Fruit fly (Drosophila melanogaster) whole organism, embryonic: ENCODE measurements around the gene pyx.

ENCODE experiments used
- BEAF-32 ChIP-seq: fragments of 200-800 bp; sonication (Bioruptor generic); optimal IDR thresholded peaks from 3 replicates; lab custom pipeline; 2017; ENCODE audit warnings: missing biosample characterization, missing genetic modification characterization, mild to moderate bottlenecking, moderate library complexity, missing genetic modification reagents
- CG12659 ChIP-seq: fragments of 200-800 bp; sonication (Bioruptor generic); optimal IDR thresholded peaks from 3 replicates; lab custom pipeline; 2017; ENCODE audit warnings: mild to moderate bottlenecking, missing biosample characterization, missing genetic modification reagents, missing genetic modification characterization
- CG13287 ChIP-seq: fragments of 200-800 bp; sonication (Bioruptor generic); IDR thresholded peaks from 2 replicates; pipeline ENCODE4 v1.3.6; 2022; ENCODE audit warnings: missing biosample characterization, missing genetic modification characterization; ENCODE audit not compliant: partially characterized antibody
- CG13424 ChIP-seq: fragments of 200-800 bp; sonication (Bioruptor generic); optimal IDR thresholded peaks from 2 replicates; lab custom pipeline; 2019; ENCODE audit warnings: missing biosample characterization, mild to moderate bottlenecking, missing genetic modification characterization, moderate library complexity
- CG14710 ChIP-seq: fragments of 200-800 bp; sonication (Bioruptor generic); optimal IDR thresholded peaks from 3 replicates; lab custom pipeline; 2019; ENCODE audit warnings: missing biosample characterization, mild to moderate bottlenecking, missing genetic modification characterization, moderate library complexity
- CG15514 ChIP-seq: fragments of 200-800 bp; sonication (Bioruptor generic); optimal IDR thresholded peaks from 3 replicates; lab custom pipeline; 2017; ENCODE audit warnings: missing biosample characterization, missing genetic modification characterization, mild to moderate bottlenecking, moderate library complexity, missing genetic modification reagents
- CG17328 ChIP-seq: fragments of 200-800 bp; sonication (Bioruptor generic); IDR thresholded peaks from 2 replicates; pipeline ENCODE4 v1.3.6; 2022; ENCODE audit warnings: missing biosample characterization, missing genetic modification characterization
- CG18011 ChIP-seq: fragments of 200-800 bp; sonication (Bioruptor generic); optimal IDR thresholded peaks from 2 replicates; lab custom pipeline; 2017; ENCODE audit warnings: missing biosample characterization, missing genetic modification characterization, mild to moderate bottlenecking, moderate library complexity, missing genotype
- CG3281 ChIP-seq: fragments of 200-800 bp; sonication (Bioruptor generic); optimal IDR thresholded peaks from 3 replicates; lab custom pipeline; 2017; ENCODE audit warnings: missing biosample characterization, mild to moderate bottlenecking, missing genetic modification characterization
- CG34376 ChIP-seq: fragments of 200-800 bp; sonication (Bioruptor generic); optimal IDR thresholded peaks from 2 replicates; lab custom pipeline; 2018; ENCODE audit warnings: missing biosample characterization, mild to moderate bottlenecking, missing genetic modification characterization
- CG3995 ChIP-seq: fragments of 200-800 bp; sonication (Bioruptor generic); optimal IDR thresholded peaks from 3 replicates; lab custom pipeline; 2016; ENCODE audit warnings: missing biosample characterization, missing genetic modification characterization
- CG4424 ChIP-seq: fragments of 200-800 bp; sonication (Bioruptor generic); optimal IDR thresholded peaks from 3 replicates; lab custom pipeline; 2016; ENCODE audit warnings: missing biosample characterization, missing genetic modification characterization
- CG4617 ChIP-seq: fragments of 200-800 bp; sonication (Bioruptor generic); optimal IDR thresholded peaks from 3 replicates; lab custom pipeline; 2016; ENCODE audit warnings: missing biosample characterization, missing genetic modification characterization, borderline replicate concordance
- CG6254 ChIP-seq: fragments of 200-800 bp; sonication (Bioruptor generic); optimal IDR thresholded peaks from 3 replicates; lab custom pipeline; 2017; ENCODE audit warnings: mild to moderate bottlenecking, missing biosample characterization, missing genetic modification reagents, missing genetic modification characterization
- CG6813 ChIP-seq: fragments of 200-800 bp; sonication (Bioruptor generic); optimal IDR thresholded peaks from 2 replicates; lab custom pipeline; 2017; ENCODE audit warnings: missing biosample characterization, missing genetic modification characterization, mild to moderate bottlenecking, moderate library complexity, missing genetic modification reagents
- CG7556 ChIP-seq: fragments of 200-800 bp; sonication (Bioruptor generic); optimal IDR thresholded peaks from 2 replicates; lab custom pipeline; 2017; ENCODE audit warnings: missing biosample characterization, mild to moderate bottlenecking, missing genetic modification characterization
- CG8089 ChIP-seq: fragments of 200-800 bp; sonication (Bioruptor generic); optimal IDR thresholded peaks from 3 replicates; lab custom pipeline; 2016; ENCODE audit warnings: missing biosample characterization, missing genetic modification characterization
- CG9797 ChIP-seq: fragments of 200-800 bp; sonication (Bioruptor generic); optimal IDR thresholded peaks from 3 replicates; lab custom pipeline; 2018; ENCODE audit warnings: missing biosample characterization, mild to moderate bottlenecking, missing genetic modification characterization
- CHES-1-like ChIP-seq: fragments of 200-800 bp; sonication (Bioruptor generic); optimal IDR thresholded peaks from 2 replicates; lab custom pipeline; 2016; ENCODE audit warnings: missing biosample characterization, missing genetic modification characterization
- CrebB ChIP-seq: fragments of 200-800 bp; sonication (Bioruptor generic); optimal IDR thresholded peaks from 3 replicates; lab custom pipeline; 2018; ENCODE audit warnings: missing biosample characterization, mild to moderate bottlenecking, missing genetic modification characterization
- Dll ChIP-seq: fragments of 200-800 bp; sonication (Bioruptor generic); IDR thresholded peaks from 4 replicates; pipeline ENCODE4 v1.3.6; 2022; ENCODE audit warnings: missing biosample characterization, missing genetic modification characterization; ENCODE audit not compliant: partially characterized antibody
- Dp ChIP-seq: fragments of 200-800 bp; sonication (Bioruptor generic); optimal IDR thresholded peaks from 2 replicates; lab custom pipeline; 2018; ENCODE audit warnings: missing biosample characterization, mild to moderate bottlenecking, missing genetic modification characterization, moderate library complexity
- Eip74EF ChIP-seq, 2 experiments: fragments of 200-800 bp in 1 of 2; fragments of >200 bp in 1 of 2; sonication (Bioruptor generic) in 1 of 2; optimal IDR thresholded peaks; 2 replicates each; lab custom pipeline; 2017 to 2019; ENCODE audit warnings: missing biosample characterization in 2 of 2, missing genetic modification characterization in 2 of 2, mild to moderate bottlenecking in 1 of 2, moderate library complexity in 1 of 2
- Fer1 ChIP-seq: fragments of 200-800 bp; sonication (Bioruptor generic); optimal IDR thresholded peaks from 2 replicates; lab custom pipeline; 2017; ENCODE audit warnings: missing biosample characterization, mild to moderate bottlenecking, missing genetic modification characterization
- HmgD ChIP-seq: fragments of 200-800 bp; sonication (Bioruptor generic); optimal IDR thresholded peaks from 3 replicates; lab custom pipeline; 2016; ENCODE audit warnings: missing biosample characterization, missing genetic modification characterization
- HmgZ ChIP-seq: fragments of 200-800 bp; sonication (Bioruptor generic); optimal IDR thresholded peaks from 2 replicates; lab custom pipeline; 2018; ENCODE audit warnings: missing biosample characterization, mild to moderate bottlenecking, missing genetic modification characterization
- Hmr ChIP-seq: fragments of 200-800 bp; sonication (Bioruptor generic); optimal IDR thresholded peaks from 3 replicates; lab custom pipeline; 2017; ENCODE audit warnings: mild to moderate bottlenecking, missing biosample characterization, missing genetic modification reagents, missing genetic modification characterization
- MBD-R2 ChIP-seq: fragments of 200-800 bp; sonication (Bioruptor generic); IDR thresholded peaks from 2 replicates; pipeline ENCODE4 v1.3.6; 2022; ENCODE audit warnings: missing biosample characterization, missing genetic modification characterization
- MESR4 ChIP-seq: fragments of 200-800 bp; sonication (Bioruptor generic); optimal IDR thresholded peaks from 2 replicates; lab custom pipeline; 2018; ENCODE audit warnings: missing biosample characterization, mild to moderate bottlenecking, missing genetic modification characterization, moderate library complexity
- NK7.1 ChIP-seq: fragments of 200-800 bp; sonication (Bioruptor generic); optimal IDR thresholded peaks from 3 replicates; lab custom pipeline; 2016; ENCODE audit warnings: missing biosample characterization, missing genetic modification characterization
- Nf-YC ChIP-seq: fragments of 200-800 bp; optimal IDR thresholded peaks from 3 replicates; lab custom pipeline; 2019; ENCODE audit warnings: missing biosample characterization, mild to moderate bottlenecking, missing genetic modification characterization, moderate library complexity
- PHDP ChIP-seq: fragments of 200-800 bp; sonication (Bioruptor generic); optimal IDR thresholded peaks from 3 replicates; lab custom pipeline; 2018; ENCODE audit warnings: missing biosample characterization, mild to moderate bottlenecking, missing genetic modification characterization, moderate library complexity
- Spps ChIP-seq: fragments of 200-800 bp; sonication (Bioruptor generic); optimal IDR thresholded peaks from 2 replicates; lab custom pipeline; 2018; ENCODE audit warnings: missing biosample characterization, mild to moderate bottlenecking, missing genetic modification characterization
- Stat92E ChIP-seq, 3 experiments: fragments of >200 bp in 2 of 3; fragments of 200-800 bp in 1 of 3; sonication (Bioruptor generic) in 1 of 3; optimal IDR thresholded peaks; 2 replicates each; lab custom pipeline; 2017 to 2019; ENCODE audit warnings: missing biosample characterization in 3 of 3, missing genetic modification characterization in 3 of 3, mild to moderate bottlenecking in 1 of 3, moderate library complexity in 1 of 3
- chinmo ChIP-seq: fragments of 200-800 bp; sonication (Bioruptor generic); IDR thresholded peaks from 4 replicates; pipeline ENCODE4 v1.3.6; 2022; ENCODE audit warnings: missing biosample characterization, missing genetic modification characterization; ENCODE audit not compliant: partially characterized antibody
- fu2 ChIP-seq: fragments of 200-800 bp; sonication (Bioruptor generic); optimal IDR thresholded peaks from 2 replicates; lab custom pipeline; 2016; ENCODE audit warnings: missing biosample characterization, missing genetic modification characterization
- hkb ChIP-seq, 2 experiments: fragments of 200-800 bp in 1 of 2; fragments of >200 bp in 1 of 2; sonication (Bioruptor generic) in 1 of 2; IDR thresholded peaks in 1 of 2; optimal IDR thresholded peaks in 1 of 2; 2 replicates each; pipeline versions ENCODE4 v1.3.6 to Lab custom; 2017 to 2022; ENCODE audit warnings: missing biosample characterization in 1 of 2, missing genetic modification characterization in 1 of 2
- lola ChIP-seq, 3 experiments: fragments of >200 bp in 2 of 3; fragments of 200-800 bp in 1 of 3; sonication (Bioruptor generic) in 1 of 3; optimal IDR thresholded peaks; 2 replicates each; lab custom pipeline; 2017 to 2019; ENCODE audit warnings: missing biosample characterization in 3 of 3, missing genetic modification characterization in 3 of 3, mild to moderate bottlenecking in 1 of 3, moderate library complexity in 1 of 3
- maf-S ChIP-seq: fragments of 200-800 bp; sonication (Bioruptor generic); optimal IDR thresholded peaks from 2 replicates; lab custom pipeline; 2016; ENCODE audit warnings: missing biosample characterization, missing genetic modification characterization
- phol ChIP-seq: fragments of 200-800 bp; sonication (Bioruptor generic); optimal IDR thresholded peaks from 3 replicates; lab custom pipeline; 2018; ENCODE audit warnings: missing biosample characterization, mild to moderate bottlenecking, missing genetic modification characterization, moderate library complexity
- pzg ChIP-seq: fragments of 200-800 bp; sonication (Bioruptor generic); optimal IDR thresholded peaks from 3 replicates; lab custom pipeline; 2018; ENCODE audit warnings: missing biosample characterization, mild to moderate bottlenecking, missing genetic modification characterization, moderate library complexity
- rib ChIP-seq: fragments of 200-800 bp; sonication (Bioruptor generic); IDR thresholded peaks from 2 replicates; pipeline ENCODE4 v1.3.6; 2022; ENCODE audit warnings: missing biosample characterization, missing genetic modification characterization
- sd ChIP-seq: fragments of 200-800 bp; sonication (Bioruptor generic); optimal IDR thresholded peaks from 3 replicates; lab custom pipeline; 2018; ENCODE audit warnings: missing biosample characterization, mild to moderate bottlenecking, missing genetic modification characterization, moderate library complexity
- sens ChIP-seq: fragments of 200-800 bp; sonication (Bioruptor generic); peaks from one replicate; lab custom pipeline; 2016; ENCODE audit warnings: missing biosample characterization, missing genetic modification characterization
- stwl ChIP-seq: fragments of 200-800 bp; sonication (Bioruptor generic); optimal IDR thresholded peaks from 3 replicates; lab custom pipeline; 2018; ENCODE audit warnings: missing biosample characterization, mild to moderate bottlenecking, missing genetic modification characterization, moderate library complexity
- trem ChIP-seq: fragments of 200-800 bp; optimal IDR thresholded peaks from 3 replicates; lab custom pipeline; 2019; ENCODE audit warnings: missing biosample characterization, mild to moderate bottlenecking, missing genetic modification characterization, moderate library complexity
- vvl ChIP-seq: fragments of 200-800 bp; sonication (Bioruptor generic); IDR thresholded peaks from 2 replicates; pipeline ENCODE4 v1.3.6; 2022; ENCODE audit warnings: missing biosample characterization, missing genetic modification characterization

The pyx gene

dm6 chr3L:175949-176348, 46.9 kb downstream of the pyx start, which contains the start of gene CG7049:
TSS of gene CG7049 (minus strand) at chr3L:176228.
- TF ChIP-seq CG6813 (GFP tag; lab: Kevin White, UChicago) (no peak), chinmo (0 out of 4 replicates have a peak, but pooled peaks have one; percentile 35), CG8089 (GFP tag; lab: Kevin White, UChicago) (no peak), NK7.1 (GFP tag; lab: Kevin White, UChicago) (no peak), Dll (GFP tag; lab: Robert Waterston, UW) (peak; percentile 47; the same call in 2 of the 4 replicates), CG18011 (GFP tag; lab: Kevin White, UChicago) (peak; percentile 25), CG34376 (GFP tag; lab: Kevin White, UChicago) (no peak), rib (GFP tag; lab: Robert Waterston, UW) (no peak), Spps (peak; percentile 2), vvl (GFP tag; lab: Robert Waterston, UW) (peak; percentile 33; the same call in 1 of the 2 replicates), Stat92E (GFP tag; optimal IDR thresholded peaks at IDR 0.05; lab: Kevin White, UChicago) (peak in 1 of 3 experiments; percentile 18), CG15514 (GFP tag; lab: Kevin White, UChicago) (peak; percentile 22), CG14710 (tag; lab: Kevin White, UChicago) (peak; percentile 29), sens (GFP tag; lab: Kevin White, UChicago) (peak; percentile 57), Hmr (GFP tag; lab: Kevin White, UChicago) (peak; percentile 10), CG13424 (tag; lab: Kevin White, UChicago) (no peak), Dp (peak; percentile 31), CG3995 (GFP tag; lab: Kevin White, UChicago) (peak; percentile 79), hkb (optimal IDR thresholded peaks at IDR 0.05; lab: Kevin White, UChicago) (no peak), hkb (GFP tag; IDR thresholded peaks at IDR 0.05; lab: Robert Waterston, UW) (peak; percentile 42; the same call in 1 of the 2 replicates), CG13287 (GFP tag; lab: Robert Waterston, UW) (peak; percentile 59), Eip74EF (GFP tag; optimal IDR thresholded peaks at IDR 0.05; lab: Kevin White, UChicago) (peak in 1 of 2 experiments; percentile 81), CG12659 (GFP tag; lab: Kevin White, UChicago) (peak; percentile 35), HmgD (no peak), HmgZ (tag; lab: Kevin White, UChicago) (peak; percentile 18), BEAF-32 (GFP tag; lab: Kevin White, UChicago) (peak; percentile 9), sd (tag; lab: Kevin White, UChicago) (peak; percentile 80), Nf-YC (tag; lab: Kevin White, UChicago) (no peak), CG4424 (GFP tag; lab: Kevin White, UChicago) (peak; percentile 5), CG9797 (peak; percentile 57), MBD-R2 (GFP tag; lab: Robert Waterston, UW) (peak; percentile 78), MESR4 (GFP tag; lab: Kevin White, UChicago) (peak; percentile 63), CrebB (tag; lab: Kevin White, UChicago) (peak; percentile 33), CG17328 (no peak), stwl (tag; lab: Kevin White, UChicago) (peak; percentile 29), Fer1 (peak; percentile 3), phol (tag; lab: Kevin White, UChicago) (peak; percentile 25), pzg (GFP tag; lab: Kevin White, UChicago) (peak; percentile 50), trem (tag; lab: Kevin White, UChicago) (peak; percentile 28), PHDP (tag; lab: Kevin White, UChicago) (peak; percentile 12), lola (GFP tag; optimal IDR thresholded peaks at IDR 0.05; lab: Kevin White, UChicago) (peak in 1 of 3 experiments; percentile 23), CHES-1-like (peak; percentile 4), maf-S (GFP tag; lab: Kevin White, UChicago) (no peak), CG7556 (GFP tag; lab: Kevin White, UChicago) (no peak), CG4617 (GFP tag; lab: Kevin White, UChicago) (peak; percentile 6), CG6254 (GFP tag; lab: Kevin White, UChicago) (peak; percentile 67), CG3281 (GFP tag; lab: Kevin White, UChicago) (peak; percentile 22), fu2 (GFP tag; lab: Kevin White, UChicago) (no peak)
